Worm (Caenorhabditis elegans) whole organism, young adult: ENCODE measurements around the gene mrpl-35.

ENCODE experiments used
- B0261.1 ChIP-seq: sonication (generic microtip); optimal IDR thresholded peaks from 2 replicates; lab custom pipeline; 2016; ENCODE audit warnings: mild to moderate bottlenecking, missing genetic modification characterization, moderate library complexity, missing compliant biosample characterization
- D2030.7 ChIP-seq: fragments of 200-800 bp; sonication (Bioruptor generic); IDR thresholded peaks from 2 replicates; pipeline ENCODE4 v1.3.6; 2022; ENCODE audit warnings: missing genetic modification reagents, missing genetic modification characterization, missing compliant biosample characterization
- F52B5.7 ChIP-seq: sonication (generic microtip); optimal IDR thresholded peaks from 2 replicates; lab custom pipeline; 2016; ENCODE audit warnings: mild to moderate bottlenecking, missing genetic modification characterization, missing compliant biosample characterization
- K11D2.4 ChIP-seq: fragments of 200-800 bp; sonication (Bioruptor generic); IDR thresholded peaks from 2 replicates; pipeline ENCODE4 v1.3.6; 2022; ENCODE audit warnings: missing genetic modification reagents, missing genetic modification characterization, missing compliant biosample characterization
- K12H6.12 ChIP-seq: fragments of 200-800 bp; sonication (Bioruptor generic); optimal IDR thresholded peaks from 2 replicates; lab custom pipeline; 2018; ENCODE audit warnings: mild to moderate bottlenecking, missing genetic modification characterization, missing compliant biosample characterization
- Y53G8AR.9 ChIP-seq: fragments of 200-800 bp; sonication (Bioruptor generic); conservative IDR thresholded peaks from 2 replicates; pipeline ENCODE4 v1.3.6; 2022; ENCODE audit warnings: missing genetic modification reagents, missing genetic modification characterization, missing compliant biosample characterization
- ZK185.1 ChIP-seq: sonication (generic microtip); optimal IDR thresholded peaks from 2 replicates; lab custom pipeline; 2016; ENCODE audit warnings: mild to moderate bottlenecking, missing genetic modification characterization, missing compliant biosample characterization; ENCODE audit not compliant: poor library complexity, severe bottlenecking
- atf-7 ChIP-seq: sonication (generic microtip); optimal IDR thresholded peaks from 2 replicates; lab custom pipeline; 2017; ENCODE audit warnings: mild to moderate bottlenecking, missing genetic modification characterization, missing compliant biosample characterization
- ceh-40 ChIP-seq: fragments of 200-800 bp; sonication (Bioruptor generic); IDR thresholded peaks from 2 replicates; pipeline ENCODE4 v1.3.6; 2022; ENCODE audit warnings: missing genetic modification characterization, missing compliant biosample characterization
- ets-4 ChIP-seq: fragments of 200-800 bp; sonication (Bioruptor generic); optimal IDR thresholded peaks from 2 replicates; lab custom pipeline; 2018; ENCODE audit warnings: mild to moderate bottlenecking, missing genetic modification characterization, missing compliant biosample characterization
- him-1 ChIP-seq: sonication (generic microtip); optimal IDR thresholded peaks from 2 replicates; lab custom pipeline; 2016; ENCODE audit warnings: missing genotype, missing genetic modification reagents, missing genetic modification characterization, missing compliant biosample characterization
- hlh-12 ChIP-seq: sonication (generic microtip); optimal IDR thresholded peaks from 2 replicates; lab custom pipeline; 2016; ENCODE audit warnings: missing genetic modification characterization, missing compliant biosample characterization
- hlh-26 ChIP-seq: fragments of 200-800 bp; sonication (Bioruptor generic); conservative IDR thresholded peaks from 2 replicates; pipeline ENCODE4 v1.3.6; 2022; ENCODE audit warnings: missing genetic modification reagents, missing genetic modification characterization, missing compliant biosample characterization
- hmg-1.2 ChIP-seq: fragments of 200-800 bp; sonication (Bioruptor generic); IDR thresholded peaks from 2 replicates; pipeline ENCODE4 v1.3.6; 2022; ENCODE audit warnings: missing genetic modification reagents, missing genetic modification characterization, missing compliant biosample characterization
- hmg-20 ChIP-seq: fragments of 200-800 bp; sonication (Bioruptor generic); IDR thresholded peaks from 2 replicates; pipeline ENCODE4 v1.3.6; 2022; ENCODE audit warnings: missing genetic modification reagents, missing genetic modification characterization, missing compliant biosample characterization
- hrde-1 ChIP-seq: sonication (generic microtip); optimal IDR thresholded peaks from 2 replicates; lab custom pipeline; 2016; ENCODE audit warnings: missing genetic modification characterization, mild to moderate bottlenecking, missing compliant biosample characterization, moderate library complexity, missing genotype, missing genetic modification reagents, borderline replicate concordance
- lin-26 ChIP-seq: fragments of 200-800 bp; sonication (Bioruptor generic); IDR thresholded peaks from 2 replicates; pipeline ENCODE4 v1.3.6; 2022; ENCODE audit warnings: missing genetic modification reagents, missing genetic modification characterization, missing compliant biosample characterization
- madf-3 ChIP-seq: fragments of 200-800 bp; sonication (Bioruptor generic); IDR thresholded peaks from 2 replicates; pipeline ENCODE4 v1.3.6; 2022; ENCODE audit warnings: missing genetic modification reagents, missing genetic modification characterization, missing compliant biosample characterization
- mes-4 ChIP-seq: sonication (generic microtip); optimal IDR thresholded peaks from 2 replicates; lab custom pipeline; 2016; ENCODE audit warnings: missing genotype, missing genetic modification characterization, missing compliant biosample characterization
- mxl-1 ChIP-seq: sonication (generic microtip); optimal IDR thresholded peaks from 2 replicates; lab custom pipeline; 2016; ENCODE audit warnings: missing genetic modification characterization, missing compliant biosample characterization
- nfya-2 ChIP-seq: fragments of 200-800 bp; sonication (Bioruptor generic); IDR thresholded peaks from 2 replicates; pipeline ENCODE4 v1.3.6; 2022; ENCODE audit warnings: missing genetic modification reagents, missing genetic modification characterization, missing compliant biosample characterization
- nhr-179 ChIP-seq: sonication (generic microtip); optimal IDR thresholded peaks from 2 replicates; lab custom pipeline; 2016; ENCODE audit warnings: mild to moderate bottlenecking, missing genetic modification characterization, missing compliant biosample characterization
- pbrm-1 ChIP-seq: fragments of 200-800 bp; sonication (Bioruptor generic); IDR thresholded peaks from 2 replicates; pipeline ENCODE4 v1.3.6; 2022; ENCODE audit warnings: missing genetic modification reagents, missing genetic modification characterization, missing compliant biosample characterization
- rcor-1 ChIP-seq: fragments of 200-800 bp; sonication (Bioruptor generic); IDR thresholded peaks from 2 replicates; pipeline ENCODE4 v1.3.6; 2022; ENCODE audit warnings: missing genetic modification reagents, missing genetic modification characterization, missing compliant biosample characterization
- rec-8 ChIP-seq, 2 experiments: sonication (generic microtip); optimal IDR thresholded peaks; 2 replicates each; lab custom pipeline; 2016; ENCODE audit warnings: mild to moderate bottlenecking in 2 of 2, missing genetic modification characterization in 2 of 2, missing genetic modification reagents in 2 of 2, missing genotype in 2 of 2, missing biosample characterization in 1 of 2, missing compliant biosample characterization in 1 of 2, moderate library complexity in 1 of 2
- snpc-1.3 ChIP-seq: sonication (generic microtip); optimal IDR thresholded peaks from 2 replicates; lab custom pipeline; 2017; ENCODE audit warnings: missing genetic modification characterization, mild to moderate bottlenecking, missing compliant biosample characterization, antibody characterized with exemption, moderate library complexity, missing genotype, missing genetic modification reagents; ENCODE audit not compliant: insufficient read depth
- somi-1 ChIP-seq: fragments of 200-800 bp; sonication (Bioruptor generic); optimal IDR thresholded peaks from 2 replicates; lab custom pipeline; 2018; ENCODE audit warnings: mild to moderate bottlenecking, missing genetic modification characterization, missing compliant biosample characterization
- tbx-9 ChIP-seq: sonication (generic microtip); optimal IDR thresholded peaks from 2 replicates; lab custom pipeline; 2016; ENCODE audit warnings: borderline replicate concordance, missing genetic modification characterization, inconsistent platforms, missing compliant biosample characterization
- zfh-2 ChIP-seq: fragments of 200-800 bp; sonication (Bioruptor generic); conservative IDR thresholded peaks from 2 replicates; pipeline ENCODE4 v1.3.6; 2022; ENCODE audit warnings: missing genetic modification reagents, missing genetic modification characterization, missing compliant biosample characterization
- ztf-18 ChIP-seq: sonication (generic microtip); optimal IDR thresholded peaks from 2 replicates; lab custom pipeline; 2016; ENCODE audit warnings: missing genotype, mild to moderate bottlenecking, missing genetic modification characterization, missing compliant biosample characterization
- ztf-25 ChIP-seq: fragments of 200-800 bp; sonication (Bioruptor generic); IDR thresholded peaks from 2 replicates; pipeline ENCODE4 v1.3.6; 2022; ENCODE audit warnings: missing genetic modification reagents, missing genetic modification characterization, missing compliant biosample characterization

Gene mrpl-35

DNA sequence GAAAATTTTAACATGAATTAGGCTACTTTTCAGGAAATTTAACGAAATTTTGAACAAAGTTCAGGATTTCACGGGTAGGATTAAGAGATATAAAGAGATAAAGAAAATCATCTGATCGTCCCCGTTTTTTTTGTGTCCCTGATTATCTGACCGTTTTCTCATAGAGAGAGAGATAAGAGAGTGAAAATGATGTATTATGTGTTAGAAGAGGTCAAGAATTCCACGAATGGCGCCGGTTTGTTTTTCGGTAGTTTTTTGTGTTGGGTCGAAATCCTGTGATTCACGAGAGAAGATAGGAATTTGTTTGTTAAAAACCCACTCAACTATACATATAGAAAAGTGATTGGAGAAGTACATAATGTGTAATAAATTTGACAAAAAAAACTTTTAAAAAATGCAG is 22.9 kb upstream of the mrpl-35 start (continued):
- no peak for TF ChIP-seq madf-3 (GFP tag; lab: Robert Waterston, UW)

DNA sequence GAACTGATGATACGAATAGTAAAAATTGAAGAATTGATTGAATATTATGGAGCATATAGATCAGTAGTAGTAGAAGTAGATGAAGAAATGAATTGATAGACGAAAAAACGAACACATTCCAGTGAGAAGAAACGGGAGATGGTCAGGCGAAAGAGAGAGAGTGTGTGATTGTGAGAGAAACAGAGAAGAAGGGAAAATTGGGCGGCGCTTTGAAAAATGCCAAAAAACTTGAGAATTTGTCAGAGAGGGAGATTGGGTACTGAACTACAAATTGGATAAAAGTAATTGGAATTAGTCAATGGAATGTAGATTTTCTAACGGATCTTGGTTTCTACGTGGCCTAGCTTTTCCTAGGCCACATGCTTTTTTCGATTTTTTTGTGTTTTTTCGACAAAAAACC is 21.8 kb upstream of the mrpl-35 start, which contains the start of gene C34C12.7:
TSS of gene C34C12.7 (minus strand) at position 118 of the 400 bp plus-strand sequence.
- peak; percentile 65 for TF ChIP-seq hmg-1.2 (GFP tag; lab: Robert Waterston, UW)
- TF ChIP-seq B0261.1 (tag; lab: Kevin White, UChicago), result no peak

DNA sequence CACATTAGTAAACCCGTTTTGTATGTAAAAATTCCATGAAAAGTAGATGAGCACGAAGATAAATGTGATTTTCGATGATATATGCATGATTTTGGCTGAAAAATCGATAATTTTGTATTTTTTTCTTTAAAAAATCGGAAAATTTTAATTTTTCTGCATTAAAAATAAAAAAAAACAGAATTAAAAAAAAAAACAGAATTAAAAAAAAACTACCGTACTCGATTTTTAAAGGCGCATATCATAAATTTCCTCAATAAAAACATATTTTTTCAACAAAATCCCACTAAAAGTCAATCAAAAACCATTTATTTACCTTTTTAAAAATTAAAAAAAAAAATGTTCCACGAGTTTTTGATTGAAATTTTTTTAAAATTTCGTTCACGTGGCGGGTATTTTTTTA is 16.9 kb upstream of the mrpl-35 start, which contains the start of gene gly-14:
TSS of gene gly-14 (minus strand) at position 101 of the 400 bp plus-strand sequence.
- no peak for TF ChIP-seq him-1 (tag; lab: Kevin White, UChicago)
- no peak for TF ChIP-seq tbx-9 (tag; lab: Kevin White, UChicago)
- TF ChIP-seq ets-4 (GFP tag; lab: Kevin White, UChicago), result no peak
- no peak for TF ChIP-seq D2030.7 (GFP tag; lab: Robert Waterston, UW)
- TF ChIP-seq mes-4 (tag; lab: Kevin White, UChicago), result no peak
- TF ChIP-seq rcor-1 (GFP tag; lab: Robert Waterston, UW), result no peak
- no peak for TF ChIP-seq hrde-1
- no peak for TF ChIP-seq ceh-40 (GFP tag; lab: Robert Waterston, UW)
- TF ChIP-seq mxl-1 (tag; lab: Kevin White, UChicago), result no peak
- TF ChIP-seq F52B5.7 (tag; lab: Kevin White, UChicago), result no peak
- no peak for TF ChIP-seq ZK185.1 (tag; lab: Kevin White, UChicago)
- TF ChIP-seq pbrm-1 (GFP tag; lab: Robert Waterston, UW), result no peak
- no peak for TF ChIP-seq nfya-2
- TF ChIP-seq hlh-26 (GFP tag; lab: Robert Waterston, UW), result no peak

DNA sequence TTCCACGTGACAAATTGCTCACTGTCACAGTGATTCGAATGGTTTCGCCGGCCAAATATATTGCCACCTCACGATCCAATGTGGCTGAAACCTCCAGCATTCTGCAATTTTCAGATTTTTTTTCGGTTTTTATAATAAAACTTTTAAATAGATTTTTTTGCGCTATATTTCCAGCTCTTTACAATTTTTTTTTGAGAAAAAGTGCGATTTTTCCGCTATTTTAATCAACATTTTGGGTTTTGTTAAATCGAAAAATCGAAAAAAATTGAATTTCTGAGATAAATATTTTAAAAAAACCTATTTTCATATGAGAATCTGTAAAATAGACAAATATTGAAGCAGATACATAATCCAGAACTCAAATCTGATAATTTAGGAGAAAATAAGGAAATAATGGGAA is 11.1 kb upstream of the mrpl-35 start, which contains the start of gene M01F1.9:
TSS of gene M01F1.9 (minus strand) at position 101 of the 400 bp plus-strand sequence.
- TF ChIP-seq atf-7 (tag; lab: Kevin White, UChicago) (no peak), zfh-2 (GFP tag; lab: Robert Waterston, UW) (no peak), nhr-179 (tag; lab: Kevin White, UChicago) (no peak), mes-4 (tag; lab: Kevin White, UChicago) (no peak), ztf-18 (tag; lab: Kevin White, UChicago) (no peak), ZK185.1 (tag; lab: Kevin White, UChicago) (no peak), lin-26 (GFP tag; lab: Robert Waterston, UW) (no peak), rec-8 (tag; optimal IDR thresholded peaks at IDR 0.05; lab: Kevin White, UChicago) (no peak), F52B5.7 (tag; lab: Kevin White, UChicago) (no peak), somi-1 (GFP tag; lab: Kevin White, UChicago) (no peak), hlh-12 (tag; lab: Kevin White, UChicago) (no peak), ztf-25 (GFP tag; lab: Robert Waterston, UW) (no peak), rcor-1 (GFP tag; lab: Robert Waterston, UW) (no peak), K11D2.4 (GFP tag; lab: Robert Waterston, UW) (no peak), hrde-1 (no peak), Y53G8AR.9 (GFP tag; lab: Robert Waterston, UW) (no peak), hmg-20 (GFP tag; lab: Robert Waterston, UW) (no peak), K12H6.12 (tag; lab: Kevin White, UChicago) (no peak), snpc-1.3 (tag; lab: Kevin White, UChicago) (no peak)
